Fruit fly (Drosophila melanogaster): ENCODE measurements around the gene Pak.

- TF ChIP-seq Myc (optimal IDR thresholded peaks at IDR 0.05) (no peak), psq (optimal IDR thresholded peaks at IDR 0.05) (no peak)
Measured at dm6 chr3R:6400710-6401521, 50.2 kb downstream of the Pak start.

Data from Kc167 (cell line).